Worm (Caenorhabditis elegans): ENCODE measurements around the gene Y73B6BL.289.

- no peak for TF ChIP-seq nhr-12 (tag; optimal IDR thresholded peaks at IDR 0.05)
- TF ChIP-seq lin-13 (tag; optimal IDR thresholded peaks at IDR 0.05): no peak
- TF ChIP-seq unc-39 (tag; optimal IDR thresholded peaks at IDR 0.05): no peak
- TF ChIP-seq lsy-2 (tag; optimal IDR thresholded peaks at IDR 0.05): no peak
- TF ChIP-seq ces-1 (GFP tag; optimal IDR thresholded peaks at IDR 0.05): no peak
- no peak for TF ChIP-seq elt-1 (tag; optimal IDR thresholded peaks at IDR 0.05; ENCODE audit: borderline replicate concordance, insufficient read depth)
- TF ChIP-seq nhr-28 (tag; optimal IDR thresholded peaks at IDR 0.05): no peak
- no peak for TF ChIP-seq snpc-4 (tag; optimal IDR thresholded peaks at IDR 0.05)
- TF ChIP-seq nhr-237 (tag; optimal IDR thresholded peaks at IDR 0.05): no peak
- TF ChIP-seq elt-3 (tag; optimal IDR thresholded peaks at IDR 0.05): no peak
- TF ChIP-seq M03D4.4 (tag; optimal IDR thresholded peaks at IDR 0.05): no peak
- no peak for TF ChIP-seq cnd-1 (tag; optimal IDR thresholded peaks at IDR 0.05)
- TF ChIP-seq unc-62 (GFP tag; optimal IDR thresholded peaks at IDR 0.05): no peak
- no peak for TF ChIP-seq nhr-76 (tag; optimal IDR thresholded peaks at IDR 0.05)
Measured at ce11 chrIV:6298253-6298652, 49.1 kb upstream of the Y73B6BL.289 start, which contains the start of gene srv-27.

Measured in whole organism, mixed stage, embryonic.